Worm (Caenorhabditis elegans) whole organism, L4 larva: Measurements from ENCODE around the gene mlc-4.

Source experiments
- F26F4.8 ChIP-seq: fragments of 200-800 bp; sonication (Bioruptor generic); conservative IDR thresholded peaks from 2 replicates; pipeline ENCODE4 v1.3.6; 2022; ENCODE audit warnings: missing genetic modification characterization, missing compliant biosample characterization
- F44E2.7 ChIP-seq: fragments of 200-800 bp; sonication (Bioruptor generic); IDR thresholded peaks from 2 replicates; pipeline ENCODE4 v2.1.2; 2022; ENCODE audit warnings: missing genetic modification characterization, missing compliant biosample characterization
- R02D3.7 ChIP-seq: fragments of 150-350 bp; sonication (generic microtip); optimal IDR thresholded peaks from 3 replicates; lab custom pipeline; 2014; ENCODE audit warnings: missing biosample characterization, missing genetic modification characterization
- Y105C5A.15 ChIP-seq: fragments of 200-800 bp; sonication (Bioruptor generic); IDR thresholded peaks from 2 replicates; pipeline ENCODE4 v1.3.6; 2022; ENCODE audit warnings: missing genetic modification characterization, missing compliant biosample characterization
- Y48G9A.11 ChIP-seq: fragments of 200-800 bp; sonication (Bioruptor generic); IDR thresholded peaks from 2 replicates; pipeline ENCODE4 v1.3.6; 2022; ENCODE audit warnings: missing genetic modification reagents, missing genetic modification characterization, missing compliant biosample characterization
- ZK337.2 ChIP-seq: fragments of 200-800 bp; sonication (Bioruptor generic); IDR thresholded peaks from 2 replicates; pipeline ENCODE4 v1.3.6; 2022; ENCODE audit warnings: missing genetic modification reagents, missing genetic modification characterization, missing compliant biosample characterization
- ZK546.5 ChIP-seq, 2 experiments: sonication (generic microtip); optimal IDR thresholded peaks; 2 replicates each; lab custom pipeline; 2017; ENCODE audit warnings: missing biosample characterization in 2 of 2, missing genetic modification characterization in 2 of 2
- aha-1 ChIP-seq: fragments of 150-350 bp; peaks from one replicate; lab custom pipeline; 2014; ENCODE audit warnings: missing biosample characterization, missing genetic modification characterization
- arid-1 ChIP-seq: fragments of 200-800 bp; sonication (Bioruptor generic); conservative IDR thresholded peaks from 2 replicates; pipeline ENCODE4 v1.3.6; 2022; ENCODE audit warnings: missing genetic modification reagents, missing genetic modification characterization, missing compliant biosample characterization
- ceh-62 ChIP-seq: sonication (generic microtip); optimal IDR thresholded peaks from 2 replicates; lab custom pipeline; 2017; ENCODE audit warnings: missing biosample characterization, missing genetic modification characterization
- ceh-82 ChIP-seq: sonication (generic microtip); optimal IDR thresholded peaks from 2 replicates; lab custom pipeline; 2017; ENCODE audit warnings: missing biosample characterization, missing genetic modification characterization
- ces-1 ChIP-seq: fragments of 150-350 bp; sonication (generic microtip); optimal IDR thresholded peaks from 4 replicates; lab custom pipeline; 2014; ENCODE audit warnings: missing biosample characterization, missing genetic modification reagents, missing genetic modification characterization
- daf-16 ChIP-seq, 3 experiments: sonication (generic microtip); optimal IDR thresholded peaks; 2 replicates each; lab custom pipeline; 2016 to 2017; ENCODE audit warnings: missing genetic modification characterization in 3 of 3, missing genetic modification reagents in 3 of 3, mild to moderate bottlenecking in 2 of 3, missing compliant biosample characterization in 2 of 3, missing biosample characterization in 1 of 3, moderate library complexity in 1 of 3
- daf-8 ChIP-seq: fragments of 200-800 bp; sonication (Bioruptor generic); IDR thresholded peaks from 2 replicates; pipeline ENCODE4 v1.3.6; 2022; ENCODE audit warnings: missing genetic modification characterization, missing compliant biosample characterization
- dmd-6 ChIP-seq: fragments of 200-800 bp; sonication (Bioruptor generic); IDR thresholded peaks from 2 replicates; pipeline ENCODE4 v1.3.6; 2022; ENCODE audit warnings: missing genetic modification reagents, missing genetic modification characterization, missing compliant biosample characterization
- dmd-8 ChIP-seq: fragments of 200-800 bp; sonication (Bioruptor generic); IDR thresholded peaks from 2 replicates; pipeline ENCODE4 v1.3.6; 2022; ENCODE audit warnings: missing genetic modification characterization, missing compliant biosample characterization
- dpl-1 ChIP-seq: fragments of 150-350 bp; optimal IDR thresholded peaks from 2 replicates; lab custom pipeline; 2014; ENCODE audit warnings: missing biosample characterization, missing genetic modification reagents, missing genetic modification characterization
- duxl-1 ChIP-seq: sonication (generic microtip); optimal IDR thresholded peaks from 2 replicates; lab custom pipeline; 2016; ENCODE audit warnings: mild to moderate bottlenecking, missing genetic modification characterization, moderate library complexity, missing compliant biosample characterization; ENCODE audit not compliant: poor library complexity
- dve-1 ChIP-seq: sonication (generic microtip); optimal IDR thresholded peaks from 2 replicates; lab custom pipeline; 2017; ENCODE audit warnings: antibody characterized with exemption, mild to moderate bottlenecking, missing genetic modification characterization, missing compliant biosample characterization; ENCODE audit not compliant: insufficient read depth
- fos-1 ChIP-seq: fragments of 150-350 bp; optimal IDR thresholded peaks from 2 replicates; lab custom pipeline; 2014; ENCODE audit warnings: missing biosample characterization, missing genetic modification characterization
- hif-1 ChIP-seq, 2 experiments: sonication (generic microtip); optimal IDR thresholded peaks; 2 replicates each; lab custom pipeline; 2016 to 2017; ENCODE audit warnings: missing compliant biosample characterization in 2 of 2, missing genetic modification characterization in 2 of 2, missing genetic modification reagents in 2 of 2, missing genotype in 2 of 2, mild to moderate bottlenecking in 1 of 2
- hlh-11 ChIP-seq: fragments of 200-800 bp; sonication (Bioruptor generic); optimal IDR thresholded peaks from 2 replicates; lab custom pipeline; 2018; ENCODE audit warnings: mild to moderate bottlenecking, missing genetic modification characterization, missing compliant biosample characterization
- hlh-30 ChIP-seq: sonication (generic microtip); optimal IDR thresholded peaks from 2 replicates; lab custom pipeline; 2017; ENCODE audit warnings: antibody characterized with exemption, mild to moderate bottlenecking, missing genetic modification characterization, missing compliant biosample characterization; ENCODE audit not compliant: insufficient read depth
- lin-13 ChIP-seq: fragments of 150-350 bp; optimal IDR thresholded peaks from 2 replicates; lab custom pipeline; 2014; ENCODE audit warnings: missing biosample characterization, missing genetic modification reagents, missing genetic modification characterization
- lir-3 ChIP-seq: sonication (generic microtip); optimal IDR thresholded peaks from 2 replicates; lab custom pipeline; 2016; ENCODE audit warnings: mild to moderate bottlenecking, missing genetic modification characterization, missing compliant biosample characterization
- madf-5 ChIP-seq, 2 experiments: fragments of 200-800 bp; sonication (Bioruptor generic); IDR thresholded peaks; 2 replicates each; pipeline ENCODE4 v1.3.6; 2022; ENCODE audit warnings: missing compliant biosample characterization in 2 of 2, missing genetic modification characterization in 2 of 2
- mdl-1 ChIP-seq, 2 experiments: fragments of 150-350 bp in 1 of 2; sonication (generic microtip) in 1 of 2; optimal IDR thresholded peaks; 2 replicates each; lab custom pipeline; 2014 to 2017; ENCODE audit warnings: missing biosample characterization in 2 of 2, missing genetic modification characterization in 2 of 2
- mep-1 ChIP-seq: fragments of 150-350 bp; sonication (generic microtip); optimal IDR thresholded peaks from 3 replicates; lab custom pipeline; 2014; ENCODE audit warnings: missing biosample characterization, missing genetic modification characterization
- mxl-3 ChIP-seq: fragments of 200-800 bp; sonication (Bioruptor generic); optimal IDR thresholded peaks from 2 replicates; lab custom pipeline; 2018; ENCODE audit warnings: mild to moderate bottlenecking, missing genetic modification characterization, missing compliant biosample characterization
- nhr-111 ChIP-seq: fragments of 200-800 bp; sonication (Bioruptor generic); optimal IDR thresholded peaks from 2 replicates; lab custom pipeline; 2018; ENCODE audit warnings: mild to moderate bottlenecking, missing genetic modification characterization, missing compliant biosample characterization
- nhr-28 ChIP-seq: fragments of 150-350 bp; optimal IDR thresholded peaks from 2 replicates; lab custom pipeline; 2014; ENCODE audit warnings: missing biosample characterization, missing genetic modification characterization
- nhr-48 ChIP-seq: sonication (generic microtip); optimal IDR thresholded peaks from 2 replicates; lab custom pipeline; 2016; ENCODE audit warnings: mild to moderate bottlenecking, missing genetic modification characterization, missing compliant biosample characterization
- nhr-76 ChIP-seq: fragments of 150-350 bp; optimal IDR thresholded peaks from 2 replicates; lab custom pipeline; 2014; ENCODE audit warnings: missing biosample characterization, missing genetic modification characterization
- pha-4 ChIP-seq, 2 experiments: fragments of 150-350 bp in 1 of 2; fragments of 200-800 bp in 1 of 2; sonication (Bioruptor generic) in 1 of 2; IDR thresholded peaks in 1 of 2; optimal IDR thresholded peaks in 1 of 2; 2 replicates each; pipeline versions ENCODE4 v1.3.6 to Lab custom; 2014 to 2022; ENCODE audit warnings: missing genetic modification characterization in 2 of 2, missing genetic modification reagents in 2 of 2, missing biosample characterization in 1 of 2, missing compliant biosample characterization in 1 of 2
- php-3 ChIP-seq: fragments of 200-800 bp; sonication (Bioruptor generic); IDR thresholded peaks from 2 replicates; pipeline ENCODE4 v1.3.6; 2022; ENCODE audit warnings: missing genetic modification reagents, missing genetic modification characterization, missing compliant biosample characterization
- pqm-1 ChIP-seq: sonication (generic microtip); optimal IDR thresholded peaks from 2 replicates; lab custom pipeline; 2017; ENCODE audit warnings: missing biosample characterization, missing genetic modification characterization
- saeg-2 ChIP-seq: fragments of 200-800 bp; sonication (Bioruptor generic); IDR thresholded peaks from 2 replicates; pipeline ENCODE4 v1.3.6; 2022; ENCODE audit warnings: missing genetic modification reagents, missing genetic modification characterization, missing compliant biosample characterization
- sdz-12 ChIP-seq: fragments of 200-800 bp; sonication (Bioruptor generic); optimal IDR thresholded peaks from 2 replicates; lab custom pipeline; 2018; ENCODE audit warnings: mild to moderate bottlenecking, missing genetic modification characterization, missing compliant biosample characterization
- set-16 ChIP-seq: fragments of 200-800 bp; sonication (Bioruptor generic); IDR thresholded peaks from 2 replicates; pipeline ENCODE4 v1.3.6; 2022; ENCODE audit warnings: missing genetic modification reagents, missing genetic modification characterization, missing compliant biosample characterization
- snpc-4 ChIP-seq: fragments of 150-350 bp; optimal IDR thresholded peaks from 2 replicates; lab custom pipeline; 2014; ENCODE audit warnings: missing biosample characterization, missing genetic modification characterization
- spr-1 ChIP-seq: sonication (generic microtip); optimal IDR thresholded peaks from 2 replicates; lab custom pipeline; 2016; ENCODE audit warnings: mild to moderate bottlenecking, missing genetic modification characterization, missing compliant biosample characterization
- spr-3 ChIP-seq: fragments of 200-800 bp; sonication (Bioruptor generic); optimal IDR thresholded peaks from 2 replicates; lab custom pipeline; 2018; ENCODE audit warnings: mild to moderate bottlenecking, missing genetic modification characterization, missing compliant biosample characterization
- tag-97 ChIP-seq: fragments of 200-800 bp; sonication (Bioruptor generic); IDR thresholded peaks from 2 replicates; pipeline ENCODE4 v1.3.6; 2022; ENCODE audit warnings: missing genetic modification characterization, missing compliant biosample characterization
- tra-1 ChIP-seq: fragments of 200-800 bp; sonication (Bioruptor generic); IDR thresholded peaks from 2 replicates; pipeline ENCODE4 v1.3.6; 2022; ENCODE audit warnings: missing genetic modification reagents, missing genetic modification characterization, missing compliant biosample characterization
- unc-62 ChIP-seq, 3 experiments: fragments of 150-350 bp in 1 of 3; sonication (generic microtip); optimal IDR thresholded peaks in 2 of 3; peaks in 1 of 3; 1 replicate in 1 of 3; 2 replicates in 2 of 3; lab custom pipeline; 2014 to 2017; ENCODE audit warnings: missing biosample characterization in 3 of 3, missing genetic modification characterization in 3 of 3, missing genetic modification reagents in 3 of 3, missing genotype in 1 of 3
- zfp-2 ChIP-seq: sonication (generic microtip); optimal IDR thresholded peaks from 2 replicates; lab custom pipeline; 2016; ENCODE audit warnings: mild to moderate bottlenecking, missing genetic modification characterization, missing compliant biosample characterization
- zip-11 ChIP-seq: fragments of 200-800 bp; sonication (Bioruptor generic); IDR thresholded peaks from 2 replicates; pipeline ENCODE4 v1.3.6; 2022; ENCODE audit warnings: missing genetic modification characterization, missing compliant biosample characterization
- zip-2 ChIP-seq: fragments of 150-350 bp; optimal IDR thresholded peaks from 2 replicates; lab custom pipeline; 2014; ENCODE audit warnings: missing biosample characterization, missing genetic modification characterization
- ztf-7 ChIP-seq: fragments of 150-350 bp; optimal IDR thresholded peaks from 2 replicates; lab custom pipeline; 2014; ENCODE audit warnings: missing biosample characterization, missing genetic modification characterization

mlc-4 gene

ce11 chrIII:3381866-3382265 is 11.7 kb downstream of the mlc-4 start:
- TF ChIP-seq saeg-2, result no peak
- peak in 1 of 2 experiments; percentile 97 for TF ChIP-seq unc-62 (GFP tag; optimal IDR thresholded peaks at IDR 0.05 in 1 of 2; lab: Kevin White, UChicago)
- TF ChIP-seq unc-62 (tag; optimal IDR thresholded peaks at IDR 0.05; lab: Kevin White, UChicago), result no peak
- TF ChIP-seq, all 104 proteins: peak for 1

- TF ChIP-seq zip-11 (GFP tag; lab: Robert Waterston, UW) (no peak), F26F4.8 (GFP tag; lab: Robert Waterston, UW) (no peak), hif-1 (tag; optimal IDR thresholded peaks at IDR 0.05; lab: Kevin White, UChicago) (no peak), daf-8 (GFP tag; lab: Robert Waterston, UW) (no peak), mep-1 (tag; lab: Kevin White, UChicago) (peak; percentile 15), sdz-12 (GFP tag; lab: Kevin White, UChicago) (no peak), nhr-76 (tag; lab: Kevin White, UChicago) (no peak), pqm-1 (tag; lab: Kevin White, UChicago) (no peak), snpc-4 (tag; lab: Kevin White, UChicago) (peak; percentile 66), madf-5 (GFP tag; IDR thresholded peaks at IDR 0.05; lab: Robert Waterston, UW) (no peak), zip-2 (tag; lab: Kevin White, UChicago) (no peak), R02D3.7 (tag; lab: Kevin White, UChicago) (no peak), Y105C5A.15 (GFP tag; lab: Robert Waterston, UW) (no peak), ceh-82 (tag; lab: Kevin White, UChicago) (no peak), arid-1 (GFP tag; lab: Robert Waterston, UW) (no peak), F44E2.7 (GFP tag; lab: Robert Waterston, UW) (no peak), ztf-7 (no peak), nhr-111 (GFP tag; lab: Kevin White, UChicago) (no peak), fos-1 (tag; lab: Kevin White, UChicago) (no peak), dmd-6 (GFP tag; lab: Robert Waterston, UW) (peak; percentile 17; the same call in 1 of the 2 replicates), ces-1 (GFP tag; lab: Kevin White, UChicago) (no peak), ceh-62 (tag; lab: Kevin White, UChicago) (no peak), duxl-1 (tag; lab: Kevin White, UChicago) (no peak), daf-16 (GFP tag; optimal IDR thresholded peaks at IDR 0.05; lab: Kevin White, UChicago) (no peak), daf-16 (tag; optimal IDR thresholded peaks at IDR 0.05; lab: Kevin White, UChicago) (no peak), zfp-2 (no peak), ZK546.5 (tag; optimal IDR thresholded peaks at IDR 0.05; lab: Kevin White, UChicago) (no peak), tra-1 (GFP tag; lab: Robert Waterston, UW) (0 out of 2 replicates have a peak, but pooled peaks have one; percentile 29), nhr-48 (tag; lab: Kevin White, UChicago) (no peak), dpl-1 (GFP tag; lab: Kevin White, UChicago) (no peak), spr-3 (GFP tag; lab: Kevin White, UChicago) (no peak), pha-4 (GFP tag; IDR thresholded peaks at IDR 0.05; lab: Robert Waterston, UW) (no peak), pha-4 (tag; optimal IDR thresholded peaks at IDR 0.05; lab: Kevin White, UChicago) (no peak), lin-13 (GFP tag; lab: Kevin White, UChicago) (peak; percentile 25), set-16 (GFP tag; lab: Robert Waterston, UW) (no peak), hlh-30 (tag; lab: Kevin White, UChicago) (peak; percentile 81), mdl-1 (tag; optimal IDR thresholded peaks at IDR 0.05; lab: Kevin White, UChicago) (peak in 1 of 2 experiments; percentile 24), tag-97 (GFP tag; lab: Robert Waterston, UW) (no peak), nhr-28 (peak; percentile 38), dmd-8 (no peak), spr-1 (no peak), aha-1 (tag; lab: Kevin White, UChicago) (no peak), hlh-11 (tag; lab: Kevin White, UChicago) (peak; percentile 27), Y48G9A.11 (GFP tag; lab: Robert Waterston, UW) (no peak), mxl-3 (no peak), dve-1 (no peak), lir-3 (no peak), ZK337.2 (no peak), php-3 (GFP tag; lab: Robert Waterston, UW) (no peak)
These were observed 15.9 kb downstream of the mlc-4 start for ce11 chrIII:3377700-3378099.
